Fruit fly (Drosophila melanogaster): Measurements from ENCODE around the gene dlg1.
A peak's percentile ranks its signal among the peaks of the same experiment; 100 is the strongest.

- no peak for TF ChIP-seq CG8478 (optimal IDR thresholded peaks at IDR 0.05)
- peak; percentile 80 for TF ChIP-seq CTCF (optimal IDR thresholded peaks at IDR 0.05)
These were observed 49.5 kb upstream of the dlg1 start for dm6 chrX:11319916-11320315.

Measured in S2 (cell line).